Worm (Caenorhabditis elegans): ENCODE measurements around the gene clec-51.
A peak's percentile ranks its signal among the peaks of the same experiment; 100 is the strongest.

clec-51 gene

ce11 chrIV:8183313-8183712 lies 19.7 kb upstream of the clec-51 start:
- TF ChIP-seq ceh-19 (GFP tag; optimal IDR thresholded peaks at IDR 0.05) (peak; percentile 50), hlh-8 (tag; optimal IDR thresholded peaks at IDR 0.05) (no peak), nhr-232 (tag; optimal IDR thresholded peaks at IDR 0.05) (no peak), ceh-45 (GFP tag; IDR thresholded peaks at IDR 0.05) (no peak), madf-2 (tag; optimal IDR thresholded peaks at IDR 0.05) (no peak), gmeb-2 (tag; optimal IDR thresholded peaks at IDR 0.05) (no peak), T23F11.4 (GFP tag; optimal IDR thresholded peaks at IDR 0.05) (no peak), unc-86 (tag; optimal IDR thresholded peaks at IDR 0.05) (no peak), hlh-13 (GFP tag; optimal IDR thresholded peaks at IDR 0.05) (no peak), pha-2 (tag; optimal IDR thresholded peaks at IDR 0.05) (no peak), hlh-6 (tag; optimal IDR thresholded peaks at IDR 0.05) (peak; percentile 19), C08G9.2 (tag; optimal IDR thresholded peaks at IDR 0.05) (peak; percentile 13), Y22D7AL.16 (tag; optimal IDR thresholded peaks at IDR 0.05) (no peak), che-1 (tag; optimal IDR thresholded peaks at IDR 0.05) (no peak), ceh-18 (tag; optimal IDR thresholded peaks at IDR 0.05) (peak; percentile 29), unc-55 (GFP tag; optimal IDR thresholded peaks at IDR 0.05) (no peak), syd-9 (tag; optimal IDR thresholded peaks at IDR 0.05) (peak; percentile 21), unc-3 (GFP tag; conservative IDR thresholded peaks at IDR 0.05) (no peak), unc-3 (tag; optimal IDR thresholded peaks at IDR 0.05) (no peak), sox-4 (tag; optimal IDR thresholded peaks at IDR 0.05) (peak; percentile 37), C38D4.7 (GFP tag; optimal IDR thresholded peaks at IDR 0.05) (no peak), pqm-1 (tag; optimal IDR thresholded peaks at IDR 0.05) (peak; percentile 25), ceh-31 (tag; optimal IDR thresholded peaks at IDR 0.05) (peak; percentile 85), ceh-6 (GFP tag; optimal IDR thresholded peaks at IDR 0.05) (no peak), hlh-15 (tag; optimal IDR thresholded peaks at IDR 0.05) (no peak), lim-6 (tag; optimal IDR thresholded peaks at IDR 0.05) (peak; percentile 19), K09A11.1 (tag; optimal IDR thresholded peaks at IDR 0.05; ENCODE audit: insufficient read depth) (no peak), lin-11 (tag; optimal IDR thresholded peaks at IDR 0.05) (no peak), pha-4 (tag; optimal IDR thresholded peaks at IDR 0.05) (no peak), ceh-48 (tag; optimal IDR thresholded peaks at IDR 0.05) (peak; percentile 21), elt-2 (tag; optimal IDR thresholded peaks at IDR 0.05) (no peak), fkh-6 (tag; optimal IDR thresholded peaks at IDR 0.05) (no peak), sox-2 (GFP tag; IDR thresholded peaks at IDR 0.05) (no peak), pat-9 (tag; optimal IDR thresholded peaks at IDR 0.05) (no peak), odd-2 (tag; optimal IDR thresholded peaks at IDR 0.05) (no peak), ceh-2 (tag; optimal IDR thresholded peaks at IDR 0.05) (peak; percentile 12), eyg-1 (tag; optimal IDR thresholded peaks at IDR 0.05) (no peak), npax-4 (tag; optimal IDR thresholded peaks at IDR 0.05) (no peak), unc-42 (tag; optimal IDR thresholded peaks at IDR 0.05) (peak; percentile 70), nfya-1 (tag; optimal IDR thresholded peaks at IDR 0.05) (peak; percentile 77), pax-1 (tag; optimal IDR thresholded peaks at IDR 0.05) (no peak), dmd-4 (tag; optimal IDR thresholded peaks at IDR 0.05; ENCODE audit: borderline replicate concordance) (no peak), fax-1 (tag; optimal IDR thresholded peaks at IDR 0.05) (no peak), pros-1 (tag; optimal IDR thresholded peaks at IDR 0.05) (peak; percentile 56), tbx-2 (tag; optimal IDR thresholded peaks at IDR 0.05) (peak; percentile 63), hlh-30 (tag; optimal IDR thresholded peaks at IDR 0.05; ENCODE audit: insufficient read depth) (no peak), ttx-3 (tag; optimal IDR thresholded peaks at IDR 0.05) (no peak), F13H6.1 (tag; optimal IDR thresholded peaks at IDR 0.05) (peak; percentile 29), ztf-16 (tag; optimal IDR thresholded peaks at IDR 0.05) (no peak), zip-5 (tag; optimal IDR thresholded peaks at IDR 0.05) (no peak), ceh-22 (tag; optimal IDR thresholded peaks at IDR 0.05) (no peak), fkh-10 (GFP tag; optimal IDR thresholded peaks at IDR 0.05) (no peak), pag-3 (tag; optimal IDR thresholded peaks at IDR 0.05; ENCODE audit: borderline replicate concordance) (no peak), ets-4 (tag; optimal IDR thresholded peaks at IDR 0.05) (no peak)
